Fruit fly (Drosophila melanogaster) whole organism, pupa: ENCODE measurements around the gene LIMK1.
A peak's percentile ranks its signal among the peaks of the same experiment; 100 is the strongest.

Source experiments
- CG12605 ChIP-seq: fragments of 200-800 bp; sonication (Bioruptor generic); IDR thresholded peaks from 2 replicates; pipeline ENCODE4 v1.3.6; 2022; ENCODE audit warnings: missing biosample characterization, missing genetic modification characterization
- CG13204 ChIP-seq: fragments of 200-800 bp; sonication (Bioruptor generic); optimal IDR thresholded peaks from 2 replicates; lab custom pipeline; 2018; ENCODE audit warnings: missing biosample characterization, mild to moderate bottlenecking, missing genetic modification characterization, moderate library complexity
- CG8301 ChIP-seq: fragments of 200-800 bp; sonication (Bioruptor generic); optimal IDR thresholded peaks from 2 replicates; lab custom pipeline; 2018; ENCODE audit warnings: missing biosample characterization, mild to moderate bottlenecking, missing genetic modification characterization
- D1 ChIP-seq: fragments of 200-800 bp; sonication (Bioruptor generic); optimal IDR thresholded peaks from 2 replicates; lab custom pipeline; 2018; ENCODE audit warnings: missing biosample characterization, mild to moderate bottlenecking, missing genetic modification characterization, moderate library complexity
- EcR ChIP-seq: fragments of 200-800 bp; sonication (Bioruptor generic); optimal IDR thresholded peaks from 3 replicates; lab custom pipeline; 2019; ENCODE audit warnings: missing biosample characterization, missing genetic modification characterization, mild to moderate bottlenecking, moderate library complexity, missing genetic modification reagents
- Ets98B ChIP-seq: fragments of 200-800 bp; sonication (Bioruptor generic); IDR thresholded peaks from 2 replicates; pipeline ENCODE4 v1.3.6; 2022; ENCODE audit warnings: missing biosample characterization, missing genetic modification characterization
- gl ChIP-seq: fragments of 200-800 bp; sonication (Bioruptor generic); optimal IDR thresholded peaks from 2 replicates; lab custom pipeline; 2018; ENCODE audit warnings: missing biosample characterization, mild to moderate bottlenecking, missing genetic modification characterization

DNA sequence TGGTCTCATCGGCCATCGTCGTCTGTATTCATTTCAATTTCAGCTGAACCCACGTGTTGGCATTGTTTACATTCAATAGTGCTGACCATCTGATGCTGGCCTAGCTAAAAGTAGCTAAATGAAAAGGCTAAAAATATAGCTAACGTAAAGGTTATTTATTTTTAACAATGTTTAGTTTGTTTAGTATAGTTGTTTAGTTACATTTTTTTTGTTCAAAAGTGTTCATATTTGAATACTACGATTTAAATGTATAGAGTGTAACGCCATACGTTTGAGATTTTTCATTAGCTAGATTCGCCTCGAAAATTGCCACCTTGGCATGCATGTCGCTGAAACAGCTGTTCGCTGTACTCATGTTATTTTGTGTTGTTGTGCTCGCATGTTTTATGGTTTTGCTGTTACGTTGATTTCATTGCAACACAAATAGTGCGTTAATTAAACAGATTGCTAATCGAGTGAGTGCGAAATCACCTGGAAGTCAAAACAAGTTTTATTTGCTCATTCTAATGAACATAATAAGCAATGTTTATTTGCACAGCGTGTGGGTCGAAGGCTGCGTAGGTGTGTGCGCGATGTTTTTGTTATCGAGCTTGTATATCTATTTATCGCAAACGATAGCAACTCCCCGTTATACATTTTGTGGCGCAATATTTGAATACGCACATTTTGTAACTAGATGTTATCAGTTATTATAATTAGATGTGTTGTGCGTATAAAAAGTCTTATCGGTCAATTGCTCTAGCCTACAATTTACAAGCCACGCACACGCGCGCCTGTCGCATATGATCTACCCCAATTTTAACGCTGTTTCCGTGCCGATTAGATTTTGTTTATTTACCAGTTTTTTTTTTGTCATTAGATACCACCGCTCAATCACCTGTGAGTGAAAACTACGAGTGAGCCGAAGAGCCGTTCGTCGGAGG is 19.8 kb upstream of the LIMK1 start, which contains the start of the genes CG1463 and Fpgs1:
- TF ChIP-seq EcR (GFP tag; lab: Kevin White, UChicago) (peak; percentile 35), CG8301 (tag; lab: Kevin White, UChicago) (no peak), CG12605 (GFP tag; lab: Robert Waterston, UW) (no peak), CG13204 (GFP tag; lab: Kevin White, UChicago) (no peak), gl (tag; lab: Kevin White, UChicago) (no peak), D1 (no peak), Ets98B (GFP tag; lab: Robert Waterston, UW) (no peak)
